Worm (Caenorhabditis elegans) whole organism, early embryonic: ENCODE measurements around the gene ZK154.4.

Experiments used
- F13C5.2 ChIP-seq: sonication (generic microtip); optimal IDR thresholded peaks from 2 replicates; lab custom pipeline; 2017; ENCODE audit warnings: mild to moderate bottlenecking, missing genetic modification characterization, inconsistent platforms, missing compliant biosample characterization
- ama-1 ChIP-seq: fragments of 150-350 bp; optimal IDR thresholded peaks from 2 replicates; lab custom pipeline; 2014
- ceh-13 ChIP-seq: fragments of 200-800 bp; sonication (Bioruptor generic); optimal IDR thresholded peaks from 2 replicates; lab custom pipeline; 2018; ENCODE audit warnings: mild to moderate bottlenecking, missing genetic modification characterization, missing compliant biosample characterization
- ceh-36 ChIP-seq: sonication (generic microtip); optimal IDR thresholded peaks from 2 replicates; lab custom pipeline; 2016; ENCODE audit warnings: missing genetic modification characterization, inconsistent platforms, missing compliant biosample characterization
- flt-1 ChIP-seq: fragments of 200-800 bp; sonication (Bioruptor generic); IDR thresholded peaks from 2 replicates; pipeline ENCODE4 v1.3.6; 2022; ENCODE audit warnings: missing genetic modification characterization, missing compliant biosample characterization
- hmbx-1 ChIP-seq: sonication (generic microtip); optimal IDR thresholded peaks from 2 replicates; lab custom pipeline; 2016; ENCODE audit warnings: mild to moderate bottlenecking, missing genetic modification characterization, missing compliant biosample characterization
- pes-1 ChIP-seq: fragments of 200-800 bp; sonication (Bioruptor generic); IDR thresholded peaks from 2 replicates; pipeline ENCODE4 v1.3.6; 2022; ENCODE audit warnings: missing genetic modification reagents, missing genetic modification characterization, missing compliant biosample characterization
- tra-4 ChIP-seq: sonication (generic microtip); optimal IDR thresholded peaks from 2 replicates; lab custom pipeline; 2017; ENCODE audit warnings: missing genetic modification characterization, missing compliant biosample characterization

DNA sequence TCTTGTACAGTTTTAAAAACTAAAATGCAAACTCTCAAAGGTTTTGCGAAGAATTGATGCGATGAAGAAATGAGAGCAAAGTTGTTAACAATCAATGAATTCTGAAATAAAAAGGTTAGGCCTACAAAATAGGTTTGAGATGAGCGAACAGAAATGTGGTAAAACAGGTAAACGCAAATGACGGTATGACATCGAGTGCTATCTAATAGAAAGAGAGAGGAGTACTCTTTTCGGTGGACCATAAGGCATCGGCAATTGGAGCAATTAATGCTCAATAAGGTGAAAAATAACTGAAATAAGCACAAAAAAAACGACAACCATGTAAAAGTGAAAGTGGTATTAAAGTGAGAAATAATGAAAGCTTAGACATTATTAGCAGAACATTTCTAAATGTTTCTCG lies 46.0 kb downstream of the ZK154.4 start, which contains the start of gene set-12:
- TF ChIP-seq flt-1 (GFP tag; lab: Robert Waterston, UW) = no peak
- TF ChIP-seq tra-4 (tag; lab: Kevin White, UChicago) = no peak
- TF ChIP-seq ama-1 (lab: Kevin White, UChicago) = no peak
- TF ChIP-seq ceh-36 (tag; lab: Kevin White, UChicago) = no peak
- TF ChIP-seq hmbx-1 (tag; lab: Kevin White, UChicago) = no peak
- no peak for TF ChIP-seq ceh-13 (GFP tag; lab: Kevin White, UChicago)
- TF ChIP-seq F13C5.2 (tag; lab: Kevin White, UChicago) = no peak
- TF ChIP-seq pes-1 = no peak
